Worm (Caenorhabditis elegans) whole organism, L1 larva: ENCODE data around the gene F07A11.4.

ENCODE experiments used
- C04F5.9 ChIP-seq: sonication (generic microtip); optimal IDR thresholded peaks from 2 replicates; lab custom pipeline; 2016; ENCODE audit warnings: missing genetic modification characterization, missing compliant biosample characterization
- Y116A8C.19 ChIP-seq: sonication (generic microtip); optimal IDR thresholded peaks from 2 replicates; lab custom pipeline; 2016; ENCODE audit warnings: missing compliant biosample characterization, missing genetic modification characterization, borderline replicate concordance
- aha-1 ChIP-seq: fragments of 150-350 bp; optimal IDR thresholded peaks from 2 replicates; lab custom pipeline; 2014; ENCODE audit warnings: missing biosample characterization, missing genetic modification characterization
- aly-2 ChIP-seq: fragments of 150-350 bp; optimal IDR thresholded peaks from 2 replicates; lab custom pipeline; 2014; ENCODE audit warnings: missing biosample characterization, missing genetic modification characterization
- blmp-1 ChIP-seq: fragments of 150-350 bp; optimal IDR thresholded peaks from 2 replicates; lab custom pipeline; 2014; ENCODE audit warnings: missing biosample characterization, missing genetic modification characterization
- ceh-63 ChIP-seq: fragments of 200-800 bp; sonication (Bioruptor generic); optimal IDR thresholded peaks from 2 replicates; lab custom pipeline; 2018; ENCODE audit warnings: mild to moderate bottlenecking, missing genetic modification characterization, missing compliant biosample characterization
- ceh-8 ChIP-seq: fragments of 200-800 bp; sonication (Bioruptor generic); optimal IDR thresholded peaks from 2 replicates; lab custom pipeline; 2018; ENCODE audit warnings: mild to moderate bottlenecking, missing genetic modification characterization, moderate library complexity, missing compliant biosample characterization
- ceh-82 ChIP-seq, 3 experiments: fragments of 150-350 bp in 1 of 3; sonication (generic microtip) in 2 of 3; optimal IDR thresholded peaks; 2 replicates each; lab custom pipeline; 2014 to 2017; ENCODE audit warnings: missing biosample characterization in 3 of 3, missing genetic modification characterization in 3 of 3
- ceh-88 ChIP-seq: fragments of 200-800 bp; sonication (Bioruptor generic); IDR thresholded peaks from 2 replicates; pipeline ENCODE4 v1.3.6; 2022; ENCODE audit warnings: missing genetic modification characterization, missing compliant biosample characterization
- ceh-90 ChIP-seq: sonication (generic microtip); optimal IDR thresholded peaks from 2 replicates; lab custom pipeline; 2016; ENCODE audit warnings: missing genetic modification characterization, missing compliant biosample characterization
- ces-1 ChIP-seq: fragments of 150-350 bp; optimal IDR thresholded peaks from 2 replicates; lab custom pipeline; 2014; ENCODE audit warnings: missing biosample characterization, missing genetic modification reagents, missing genetic modification characterization
- dpl-1 ChIP-seq, 3 experiments: fragments of 150-350 bp in 2 of 3; sonication (generic microtip) in 1 of 3; optimal IDR thresholded peaks; 2 replicates each; lab custom pipeline; 2014 to 2017; ENCODE audit warnings: missing biosample characterization in 3 of 3, missing genetic modification characterization in 3 of 3, missing genetic modification reagents in 3 of 3
- dsc-1 ChIP-seq: sonication (generic microtip); optimal IDR thresholded peaks from 2 replicates; lab custom pipeline; 2016; ENCODE audit warnings: mild to moderate bottlenecking, missing genetic modification characterization, missing compliant biosample characterization
- efl-1 ChIP-seq, 4 experiments: fragments of 150-350 bp; optimal IDR thresholded peaks in 3 of 4; peaks in 1 of 4; 1 replicate in 1 of 4; 2 replicates in 3 of 4; lab custom pipeline; 2014; ENCODE audit warnings: missing biosample characterization in 2 of 4, missing genetic modification characterization in 2 of 4, missing genetic modification reagents in 2 of 4
- efl-3 ChIP-seq: fragments of 200-800 bp; sonication (Bioruptor generic); optimal IDR thresholded peaks from 2 replicates; lab custom pipeline; 2018; ENCODE audit warnings: mild to moderate bottlenecking, missing genetic modification characterization, missing compliant biosample characterization
- egl-27 ChIP-seq, 2 experiments: fragments of 150-350 bp in 1 of 2; sonication (generic microtip); optimal IDR thresholded peaks; 3 replicates each; lab custom pipeline; 2017 to 2018; ENCODE audit warnings: missing biosample characterization in 2 of 2, missing genetic modification characterization in 2 of 2, missing genetic modification reagents in 2 of 2
- elt-2 ChIP-seq: sonication (generic microtip); optimal IDR thresholded peaks from 2 replicates; lab custom pipeline; 2016; ENCODE audit warnings: missing genetic modification characterization, mild to moderate bottlenecking, inconsistent platforms, missing compliant biosample characterization, missing genetic modification reagents
- elt-3 ChIP-seq, 6 experiments: fragments of 150-350 bp in 1 of 6; sonication (generic microtip); optimal IDR thresholded peaks; 2 replicates each; lab custom pipeline; 2017 to 2018; ENCODE audit warnings: missing biosample characterization in 6 of 6, missing genetic modification characterization in 6 of 6, inconsistent platforms in 1 of 6
- ets-5 ChIP-seq: fragments of 200-800 bp; sonication (Bioruptor generic); IDR thresholded peaks from 2 replicates; pipeline ENCODE4 v1.3.6; 2022; ENCODE audit warnings: missing genetic modification characterization, missing compliant biosample characterization
- grh-1 ChIP-seq: fragments of 200-800 bp; sonication (Bioruptor generic); IDR thresholded peaks from 2 replicates; pipeline ENCODE4 v1.3.6; 2022; ENCODE audit warnings: missing genetic modification reagents, missing genetic modification characterization, missing compliant biosample characterization
- hlh-17 ChIP-seq: fragments of 200-800 bp; sonication (Bioruptor generic); optimal IDR thresholded peaks from 2 replicates; lab custom pipeline; 2018; ENCODE audit warnings: missing genetic modification characterization, mild to moderate bottlenecking, missing compliant biosample characterization, moderate library complexity, borderline replicate concordance
- hlh-4 ChIP-seq: sonication (generic microtip); optimal IDR thresholded peaks from 2 replicates; lab custom pipeline; 2016; ENCODE audit warnings: mild to moderate bottlenecking, missing genetic modification characterization, missing compliant biosample characterization
- hpl-2 ChIP-seq: fragments of 150-350 bp; optimal IDR thresholded peaks from 2 replicates; lab custom pipeline; 2014; ENCODE audit warnings: missing biosample characterization, missing genetic modification reagents, missing genetic modification characterization
- isw-1 ChIP-seq: fragments of 200-800 bp; sonication (Bioruptor generic); IDR thresholded peaks from 2 replicates; pipeline ENCODE4 v1.3.6; 2022; ENCODE audit warnings: missing genetic modification characterization, missing compliant biosample characterization
- lin-14 ChIP-seq: fragments of 200-800 bp; sonication (Bioruptor generic); optimal IDR thresholded peaks from 2 replicates; lab custom pipeline; 2018; ENCODE audit warnings: mild to moderate bottlenecking, missing genetic modification characterization, moderate library complexity, missing compliant biosample characterization
- lin-15B ChIP-seq: fragments of 150-350 bp; sonication (generic microtip); optimal IDR thresholded peaks from 3 replicates; lab custom pipeline; 2014; ENCODE audit warnings: missing biosample characterization, missing genetic modification characterization
- lin-35 ChIP-seq, 2 experiments: fragments of 150-350 bp; optimal IDR thresholded peaks; 2 replicates each; lab custom pipeline; 2014; ENCODE audit warnings: missing biosample characterization in 2 of 2, missing genetic modification characterization in 2 of 2, missing genetic modification reagents in 2 of 2
- mef-2 ChIP-seq: fragments of 150-350 bp; optimal IDR thresholded peaks from 2 replicates; lab custom pipeline; 2014; ENCODE audit warnings: missing biosample characterization, missing genetic modification characterization
- mep-1 ChIP-seq: fragments of 150-350 bp; optimal IDR thresholded peaks from 2 replicates; lab custom pipeline; 2014; ENCODE audit warnings: missing biosample characterization, missing genetic modification characterization
- nhr-11 ChIP-seq: fragments of 150-350 bp; optimal IDR thresholded peaks from 2 replicates; lab custom pipeline; 2014; ENCODE audit warnings: missing biosample characterization, missing genetic modification characterization
- nhr-19 ChIP-seq: fragments of 200-800 bp; sonication (Bioruptor generic); conservative IDR thresholded peaks from 2 replicates; pipeline ENCODE4 v1.3.6; 2022; ENCODE audit warnings: missing genetic modification characterization, missing compliant biosample characterization
- nhr-20 ChIP-seq: sonication (generic microtip); optimal IDR thresholded peaks from 2 replicates; lab custom pipeline; 2016; ENCODE audit warnings: mild to moderate bottlenecking, missing genetic modification characterization, missing compliant biosample characterization
- nhr-237 ChIP-seq: fragments of 150-350 bp; optimal IDR thresholded peaks from 2 replicates; lab custom pipeline; 2014; ENCODE audit warnings: missing biosample characterization, missing genetic modification characterization
- nhr-28 ChIP-seq: fragments of 150-350 bp; optimal IDR thresholded peaks from 2 replicates; lab custom pipeline; 2014; ENCODE audit warnings: missing biosample characterization, missing genetic modification characterization
- nhr-71 ChIP-seq: sonication (generic microtip); optimal IDR thresholded peaks from 2 replicates; lab custom pipeline; 2016; ENCODE audit warnings: mild to moderate bottlenecking, missing genetic modification characterization, moderate library complexity, missing compliant biosample characterization
- nhr-76 ChIP-seq: sonication (generic microtip); optimal IDR thresholded peaks from 2 replicates; lab custom pipeline; 2017; ENCODE audit warnings: missing biosample characterization, missing genetic modification characterization
- nhr-77 ChIP-seq: fragments of 150-350 bp; optimal IDR thresholded peaks from 2 replicates; lab custom pipeline; 2014; ENCODE audit warnings: missing biosample characterization, missing genetic modification characterization
- nhr-84 ChIP-seq: sonication (generic microtip); optimal IDR thresholded peaks from 2 replicates; lab custom pipeline; 2017; ENCODE audit warnings: missing biosample characterization, missing genetic modification characterization
- nhr-90 ChIP-seq: sonication (generic microtip); optimal IDR thresholded peaks from 2 replicates; lab custom pipeline; 2016; ENCODE audit warnings: mild to moderate bottlenecking, missing genetic modification characterization, missing compliant biosample characterization; ENCODE audit not compliant: poor library complexity
- pax-3 ChIP-seq: fragments of 200-800 bp; sonication (Bioruptor generic); optimal IDR thresholded peaks from 2 replicates; lab custom pipeline; 2018; ENCODE audit warnings: mild to moderate bottlenecking, missing genetic modification characterization, moderate library complexity, missing compliant biosample characterization
- pqm-1 ChIP-seq: sonication (generic microtip); optimal IDR thresholded peaks from 3 replicates; lab custom pipeline; 2017; ENCODE audit warnings: missing biosample characterization, missing genetic modification characterization
- rnt-1 ChIP-seq: sonication (generic microtip); optimal IDR thresholded peaks from 2 replicates; lab custom pipeline; 2016; ENCODE audit warnings: mild to moderate bottlenecking, missing genetic modification characterization, moderate library complexity, missing compliant biosample characterization
- skn-1 ChIP-seq: fragments of 150-350 bp; optimal IDR thresholded peaks from 2 replicates; lab custom pipeline; 2014; ENCODE audit warnings: missing biosample characterization, missing genetic modification characterization
- snu-23 ChIP-seq: sonication (generic microtip); optimal IDR thresholded peaks from 2 replicates; lab custom pipeline; 2016; ENCODE audit warnings: missing genetic modification characterization, missing compliant biosample characterization
- sox-4 ChIP-seq: sonication (generic microtip); optimal IDR thresholded peaks from 2 replicates; lab custom pipeline; 2016; ENCODE audit warnings: missing genetic modification characterization, missing compliant biosample characterization
- sup-37 ChIP-seq: fragments of 200-800 bp; sonication (Bioruptor generic); optimal IDR thresholded peaks from 2 replicates; lab custom pipeline; 2018; ENCODE audit warnings: mild to moderate bottlenecking, missing genetic modification characterization, missing compliant biosample characterization
- swsn-7 ChIP-seq: sonication (generic microtip); optimal IDR thresholded peaks from 2 replicates; lab custom pipeline; 2016; ENCODE audit warnings: missing genetic modification characterization, missing compliant biosample characterization
- tbx-2 ChIP-seq: sonication (generic microtip); optimal IDR thresholded peaks from 2 replicates; lab custom pipeline; 2016; ENCODE audit warnings: missing genetic modification characterization, missing compliant biosample characterization
- tlp-1 ChIP-seq: fragments of 150-350 bp; optimal IDR thresholded peaks from 2 replicates; lab custom pipeline; 2014; ENCODE audit warnings: missing biosample characterization, missing genetic modification characterization
- unc-130 ChIP-seq: fragments of 150-350 bp; optimal IDR thresholded peaks from 2 replicates; lab custom pipeline; 2017; ENCODE audit warnings: missing biosample characterization, missing genetic modification characterization, inconsistent platforms
- unc-86 ChIP-seq: sonication (generic microtip); optimal IDR thresholded peaks from 2 replicates; lab custom pipeline; 2016; ENCODE audit warnings: missing genetic modification characterization, missing compliant biosample characterization

Gene F07A11.4

ce11 chrII:11634057-11634676 is 33.4 kb downstream of the F07A11.4 start (continued):
- TF ChIP-seq sup-37 (GFP tag; lab: Kevin White, UChicago) (no peak), Y116A8C.19 (tag; lab: Kevin White, UChicago) (no peak), ceh-8 (peak; percentile 53), nhr-237 (tag; lab: Kevin White, UChicago) (peak; percentile 41), elt-3 (tag; optimal IDR thresholded peaks at IDR 0.05; lab: Kevin White, UChicago) (peak in 4 of 6 experiments; percentile 9 to 60 (median 28)), hlh-4 (tag; lab: Kevin White, UChicago) (no peak), ets-5 (GFP tag; lab: Robert Waterston, UW) (no peak), tlp-1 (no peak), snu-23 (GFP tag; lab: Kevin White, UChicago) (peak; percentile 96), lin-14 (GFP tag; lab: Kevin White, UChicago) (peak; percentile 98), egl-27 (tag; optimal IDR thresholded peaks at IDR 0.05; lab: Kevin White, UChicago) (peak; percentile 23 to 95), unc-86 (tag; lab: Kevin White, UChicago) (peak; percentile 82), C04F5.9 (no peak), nhr-11 (tag; lab: Kevin White, UChicago) (peak; percentile 58), nhr-90 (tag; lab: Kevin White, UChicago) (peak; percentile 83), aly-2 (no peak), dsc-1 (tag; lab: Kevin White, UChicago) (peak; percentile 66), lin-15B (no peak), skn-1 (tag; lab: Kevin White, UChicago) (peak; percentile 39), isw-1 (peak; percentile 75), aha-1 (tag; lab: Kevin White, UChicago) (no peak), nhr-71 (peak; percentile 95), elt-2 (tag; lab: Kevin White, UChicago) (peak; percentile 34), tbx-2 (tag; lab: Kevin White, UChicago) (peak; percentile 89), grh-1 (GFP tag; lab: Robert Waterston, UW) (peak; percentile 66; the same call in 1 of the 2 replicates), nhr-20 (tag; lab: Kevin White, UChicago) (peak; percentile 92), lin-35 (GFP tag; optimal IDR thresholded peaks at IDR 0.05; lab: Kevin White, UChicago) (peak; percentile 64 to 83), nhr-84 (no peak), hpl-2 (no peak), pqm-1 (no peak), ces-1 (GFP tag; lab: Kevin White, UChicago) (no peak), mef-2 (tag; lab: Kevin White, UChicago) (peak; percentile 83), hlh-17 (GFP tag; lab: Kevin White, UChicago) (no peak), nhr-77 (tag; lab: Kevin White, UChicago) (peak; percentile 84), ceh-88 (peak; percentile 82), sox-4 (no peak), nhr-76 (tag; lab: Kevin White, UChicago) (no peak), nhr-28 (tag; lab: Kevin White, UChicago) (no peak), nhr-19 (GFP tag; lab: Robert Waterston, UW) (peak; percentile 84), mep-1 (peak; percentile 73), ceh-90 (tag; lab: Kevin White, UChicago) (no peak), pax-3 (tag; lab: Kevin White, UChicago) (peak; percentile 68), unc-130 (tag; lab: Kevin White, UChicago) (peak; percentile 88), ceh-82 (tag; optimal IDR thresholded peaks at IDR 0.05; lab: Kevin White, UChicago) (peak; percentile 67 to 85 (median 73)), ceh-63 (no peak), dpl-1 (GFP tag; optimal IDR thresholded peaks at IDR 0.05; lab: Kevin White, UChicago) (peak; percentile 44 to 58 (median 51)), efl-1 (optimal IDR thresholded peaks at IDR 0.05; lab: Kevin White, UChicago) (peak; percentile 77 to 92), efl-1 (GFP tag; optimal IDR thresholded peaks at IDR 0.05 in 1 of 2; lab: Kevin White, UChicago) (peak; percentile 52 to 92), efl-3 (GFP tag; lab: Kevin White, UChicago) (peak; percentile 23), blmp-1 (tag; lab: Kevin White, UChicago) (peak; percentile 67), rnt-1 (tag; lab: Kevin White, UChicago) (peak; percentile 73), swsn-7 (tag; lab: Kevin White, UChicago) (peak; percentile 89)
